Worm (Caenorhabditis elegans) whole organism, L4 larva: ENCODE results near the gene syd-2.

Experiments
- F37D6.2 ChIP-seq: sonication (generic microtip); optimal IDR thresholded peaks from 2 replicates; lab custom pipeline; 2016; ENCODE audit warnings: mild to moderate bottlenecking, missing genetic modification characterization, missing compliant biosample characterization
- F44E2.7 ChIP-seq: fragments of 200-800 bp; sonication (Bioruptor generic); IDR thresholded peaks from 2 replicates; pipeline ENCODE4 v2.1.2; 2022; ENCODE audit warnings: missing genetic modification characterization, missing compliant biosample characterization
- R02D3.7 ChIP-seq: fragments of 150-350 bp; sonication (generic microtip); optimal IDR thresholded peaks from 3 replicates; lab custom pipeline; 2014; ENCODE audit warnings: missing biosample characterization, missing genetic modification characterization
- T20F7.1 ChIP-seq: fragments of 200-800 bp; sonication (Bioruptor generic); optimal IDR thresholded peaks from 2 replicates; lab custom pipeline; 2018; ENCODE audit warnings: mild to moderate bottlenecking, missing genetic modification characterization, missing compliant biosample characterization
- Y48G9A.11 ChIP-seq: fragments of 200-800 bp; sonication (Bioruptor generic); IDR thresholded peaks from 2 replicates; pipeline ENCODE4 v1.3.6; 2022; ENCODE audit warnings: missing genetic modification reagents, missing genetic modification characterization, missing compliant biosample characterization
- Y5F2A.4 ChIP-seq: fragments of 200-800 bp; sonication (Bioruptor generic); optimal IDR thresholded peaks from 2 replicates; lab custom pipeline; 2018; ENCODE audit warnings: mild to moderate bottlenecking, missing genetic modification characterization, missing compliant biosample characterization
- ZK546.5 ChIP-seq, 2 experiments: sonication (generic microtip); optimal IDR thresholded peaks; 2 replicates each; lab custom pipeline; 2017; ENCODE audit warnings: missing biosample characterization in 2 of 2, missing genetic modification characterization in 2 of 2
- aly-2 ChIP-seq: sonication (generic microtip); optimal IDR thresholded peaks from 2 replicates; lab custom pipeline; 2018; ENCODE audit warnings: missing biosample characterization, missing genetic modification characterization
- ceh-20 ChIP-seq: fragments of 200-800 bp; sonication (Bioruptor generic); IDR thresholded peaks from 2 replicates; pipeline ENCODE4 v1.3.6; 2022; ENCODE audit warnings: missing genetic modification reagents, missing genetic modification characterization, missing compliant biosample characterization
- ces-1 ChIP-seq: fragments of 150-350 bp; sonication (generic microtip); optimal IDR thresholded peaks from 4 replicates; lab custom pipeline; 2014; ENCODE audit warnings: missing biosample characterization, missing genetic modification reagents, missing genetic modification characterization
- daf-16 ChIP-seq, 3 experiments: sonication (generic microtip); optimal IDR thresholded peaks; 2 replicates each; lab custom pipeline; 2016 to 2017; ENCODE audit warnings: missing genetic modification characterization in 3 of 3, missing genetic modification reagents in 3 of 3, mild to moderate bottlenecking in 2 of 3, missing compliant biosample characterization in 2 of 3, missing biosample characterization in 1 of 3, moderate library complexity in 1 of 3
- dmd-6 ChIP-seq: fragments of 200-800 bp; sonication (Bioruptor generic); IDR thresholded peaks from 2 replicates; pipeline ENCODE4 v1.3.6; 2022; ENCODE audit warnings: missing genetic modification reagents, missing genetic modification characterization, missing compliant biosample characterization
- dmd-9 ChIP-seq: fragments of 200-800 bp; sonication (Bioruptor generic); IDR thresholded peaks from 2 replicates; pipeline ENCODE4 v1.3.6; 2022; ENCODE audit warnings: missing genetic modification reagents, missing genetic modification characterization, missing compliant biosample characterization
- dpl-1 ChIP-seq: fragments of 150-350 bp; optimal IDR thresholded peaks from 2 replicates; lab custom pipeline; 2014; ENCODE audit warnings: missing biosample characterization, missing genetic modification reagents, missing genetic modification characterization
- dve-1 ChIP-seq: sonication (generic microtip); optimal IDR thresholded peaks from 2 replicates; lab custom pipeline; 2017; ENCODE audit warnings: antibody characterized with exemption, mild to moderate bottlenecking, missing genetic modification characterization, missing compliant biosample characterization; ENCODE audit not compliant: insufficient read depth
- egl-43 ChIP-seq: fragments of 200-800 bp; sonication (Bioruptor generic); IDR thresholded peaks from 2 replicates; pipeline ENCODE4 v1.3.6; 2022; ENCODE audit warnings: missing genetic modification reagents, missing genetic modification characterization, missing compliant biosample characterization
- fos-1 ChIP-seq: fragments of 150-350 bp; optimal IDR thresholded peaks from 2 replicates; lab custom pipeline; 2014; ENCODE audit warnings: missing biosample characterization, missing genetic modification characterization
- gei-8 ChIP-seq: fragments of 200-800 bp; sonication (Bioruptor generic); optimal IDR thresholded peaks from 2 replicates; lab custom pipeline; 2018; ENCODE audit warnings: mild to moderate bottlenecking, missing genetic modification characterization, missing compliant biosample characterization
- hlh-11 ChIP-seq: fragments of 200-800 bp; sonication (Bioruptor generic); optimal IDR thresholded peaks from 2 replicates; lab custom pipeline; 2018; ENCODE audit warnings: mild to moderate bottlenecking, missing genetic modification characterization, missing compliant biosample characterization
- hlh-30 ChIP-seq: sonication (generic microtip); optimal IDR thresholded peaks from 2 replicates; lab custom pipeline; 2017; ENCODE audit warnings: antibody characterized with exemption, mild to moderate bottlenecking, missing genetic modification characterization, missing compliant biosample characterization; ENCODE audit not compliant: insufficient read depth
- jun-1 ChIP-seq: fragments of 150-350 bp; optimal IDR thresholded peaks from 2 replicates; lab custom pipeline; 2014; ENCODE audit warnings: missing biosample characterization, missing genetic modification reagents, missing genetic modification characterization
- lin-38 ChIP-seq: fragments of 200-800 bp; sonication (Bioruptor generic); IDR thresholded peaks from 2 replicates; pipeline ENCODE4 v1.3.6; 2022; ENCODE audit warnings: missing genetic modification reagents, missing genetic modification characterization, missing compliant biosample characterization
- lin-39 ChIP-seq: fragments of 150-350 bp; optimal IDR thresholded peaks from 2 replicates; lab custom pipeline; 2014; ENCODE audit warnings: missing biosample characterization, missing genetic modification reagents, missing genetic modification characterization
- lir-3 ChIP-seq: sonication (generic microtip); optimal IDR thresholded peaks from 2 replicates; lab custom pipeline; 2016; ENCODE audit warnings: mild to moderate bottlenecking, missing genetic modification characterization, missing compliant biosample characterization
- mep-1 ChIP-seq: fragments of 150-350 bp; sonication (generic microtip); optimal IDR thresholded peaks from 3 replicates; lab custom pipeline; 2014; ENCODE audit warnings: missing biosample characterization, missing genetic modification characterization
- mes-2 ChIP-seq: sonication (generic microtip); optimal IDR thresholded peaks from 2 replicates; lab custom pipeline; 2016; ENCODE audit warnings: missing genotype, mild to moderate bottlenecking, missing genetic modification characterization, missing compliant biosample characterization; ENCODE audit not compliant: poor library complexity, severe bottlenecking
- nhr-10 ChIP-seq: fragments of 150-350 bp; optimal IDR thresholded peaks from 2 replicates; lab custom pipeline; 2014; ENCODE audit warnings: missing biosample characterization, missing genetic modification characterization
- nhr-25 ChIP-seq: sonication (generic microtip); optimal IDR thresholded peaks from 2 replicates; lab custom pipeline; 2017; ENCODE audit warnings: missing genetic modification characterization, mild to moderate bottlenecking, missing compliant biosample characterization, antibody characterized with exemption, moderate library complexity, borderline replicate concordance; ENCODE audit not compliant: insufficient read depth
- nhr-28 ChIP-seq: fragments of 150-350 bp; optimal IDR thresholded peaks from 2 replicates; lab custom pipeline; 2014; ENCODE audit warnings: missing biosample characterization, missing genetic modification characterization
- nhr-42 ChIP-seq: fragments of 200-800 bp; sonication (Bioruptor generic); IDR thresholded peaks from 2 replicates; pipeline ENCODE4 v1.3.6; 2022; ENCODE audit warnings: missing genetic modification characterization, missing compliant biosample characterization
- pha-4 ChIP-seq, 2 experiments: fragments of 150-350 bp in 1 of 2; fragments of 200-800 bp in 1 of 2; sonication (Bioruptor generic) in 1 of 2; IDR thresholded peaks in 1 of 2; optimal IDR thresholded peaks in 1 of 2; 2 replicates each; pipeline versions ENCODE4 v1.3.6 to Lab custom; 2014 to 2022; ENCODE audit warnings: missing genetic modification characterization in 2 of 2, missing genetic modification reagents in 2 of 2, missing biosample characterization in 1 of 2, missing compliant biosample characterization in 1 of 2
- pqm-1 ChIP-seq: sonication (generic microtip); optimal IDR thresholded peaks from 2 replicates; lab custom pipeline; 2017; ENCODE audit warnings: missing biosample characterization, missing genetic modification characterization
- saeg-2 ChIP-seq: fragments of 200-800 bp; sonication (Bioruptor generic); IDR thresholded peaks from 2 replicates; pipeline ENCODE4 v1.3.6; 2022; ENCODE audit warnings: missing genetic modification reagents, missing genetic modification characterization, missing compliant biosample characterization
- set-16 ChIP-seq: fragments of 200-800 bp; sonication (Bioruptor generic); IDR thresholded peaks from 2 replicates; pipeline ENCODE4 v1.3.6; 2022; ENCODE audit warnings: missing genetic modification reagents, missing genetic modification characterization, missing compliant biosample characterization
- snpc-4 ChIP-seq: fragments of 150-350 bp; optimal IDR thresholded peaks from 2 replicates; lab custom pipeline; 2014; ENCODE audit warnings: missing biosample characterization, missing genetic modification characterization
- spr-1 ChIP-seq: sonication (generic microtip); optimal IDR thresholded peaks from 2 replicates; lab custom pipeline; 2016; ENCODE audit warnings: mild to moderate bottlenecking, missing genetic modification characterization, missing compliant biosample characterization
- spr-3 ChIP-seq: fragments of 200-800 bp; sonication (Bioruptor generic); optimal IDR thresholded peaks from 2 replicates; lab custom pipeline; 2018; ENCODE audit warnings: mild to moderate bottlenecking, missing genetic modification characterization, missing compliant biosample characterization
- tra-1 ChIP-seq: fragments of 200-800 bp; sonication (Bioruptor generic); IDR thresholded peaks from 2 replicates; pipeline ENCODE4 v1.3.6; 2022; ENCODE audit warnings: missing genetic modification reagents, missing genetic modification characterization, missing compliant biosample characterization
- zfp-2 ChIP-seq: sonication (generic microtip); optimal IDR thresholded peaks from 2 replicates; lab custom pipeline; 2016; ENCODE audit warnings: mild to moderate bottlenecking, missing genetic modification characterization, missing compliant biosample characterization
- zip-2 ChIP-seq: fragments of 150-350 bp; optimal IDR thresholded peaks from 2 replicates; lab custom pipeline; 2014; ENCODE audit warnings: missing biosample characterization, missing genetic modification characterization
- ztf-7 ChIP-seq: fragments of 150-350 bp; optimal IDR thresholded peaks from 2 replicates; lab custom pipeline; 2014; ENCODE audit warnings: missing biosample characterization, missing genetic modification characterization

syd-2 gene

DNA sequence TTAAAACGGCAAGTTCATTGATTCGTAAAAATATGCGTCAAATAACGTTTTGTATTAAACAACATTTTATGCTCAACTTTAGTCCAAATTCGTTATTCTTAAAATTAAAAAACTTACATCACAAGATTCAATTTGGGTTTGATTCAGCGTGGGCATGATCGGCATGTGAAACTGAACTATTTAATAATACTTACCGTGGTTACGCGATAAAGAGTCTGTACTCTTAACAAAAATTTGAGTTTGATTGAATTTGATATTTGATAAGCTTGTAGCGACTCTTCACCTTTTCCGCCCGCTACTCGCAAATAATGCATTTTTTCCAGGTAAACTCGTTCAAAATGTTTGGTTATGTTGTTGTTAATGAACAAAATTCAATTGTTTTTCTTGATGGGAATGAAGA, 21.6 kb downstream of the syd-2 start, which contains the start of gene glo-3:
Gene glo-3 (plus strand): TSS at position 253 of the 400 bp plus-strand sequence.
- TF ChIP-seq nhr-25 (tag; lab: Kevin White, UChicago) (no peak), fos-1 (tag; lab: Kevin White, UChicago) (no peak), Y5F2A.4 (GFP tag; lab: Kevin White, UChicago) (no peak), tra-1 (GFP tag; lab: Robert Waterston, UW) (no peak), mep-1 (no peak), spr-1 (tag; lab: Kevin White, UChicago) (no peak), dpl-1 (no peak), dve-1 (tag; lab: Kevin White, UChicago) (peak; percentile 37), zip-2 (no peak), pha-4 (GFP tag; IDR thresholded peaks at IDR 0.05; lab: Robert Waterston, UW) (no peak), pha-4 (tag; optimal IDR thresholded peaks at IDR 0.05; lab: Kevin White, UChicago) (no peak), lir-3 (tag; lab: Kevin White, UChicago) (no peak), spr-3 (GFP tag; lab: Kevin White, UChicago) (no peak), snpc-4 (tag; lab: Kevin White, UChicago) (no peak), daf-16 (GFP tag; optimal IDR thresholded peaks at IDR 0.05; lab: Kevin White, UChicago) (no peak), daf-16 (tag; optimal IDR thresholded peaks at IDR 0.05; lab: Kevin White, UChicago) (peak; percentile 21), mes-2 (tag; lab: Kevin White, UChicago) (no peak), ZK546.5 (tag; optimal IDR thresholded peaks at IDR 0.05; lab: Kevin White, UChicago) (no peak), nhr-42 (no peak), hlh-11 (tag; lab: Kevin White, UChicago) (peak; percentile 24), F37D6.2 (tag; lab: Kevin White, UChicago) (no peak), hlh-30 (peak; percentile 53), Y48G9A.11 (no peak), ztf-7 (no peak), saeg-2 (GFP tag; lab: Robert Waterston, UW) (no peak), set-16 (GFP tag; lab: Robert Waterston, UW) (no peak), lin-39 (no peak), dmd-9 (GFP tag; lab: Robert Waterston, UW) (no peak), gei-8 (GFP tag; lab: Kevin White, UChicago) (no peak), ces-1 (GFP tag; lab: Kevin White, UChicago) (no peak), jun-1 (tag; lab: Kevin White, UChicago) (no peak), lin-38 (GFP tag; lab: Robert Waterston, UW) (no peak), ceh-20 (no peak), nhr-28 (tag; lab: Kevin White, UChicago) (peak; percentile 26), pqm-1 (tag; lab: Kevin White, UChicago) (peak; percentile 9), R02D3.7 (tag; lab: Kevin White, UChicago) (no peak), zfp-2 (no peak), T20F7.1 (GFP tag; lab: Kevin White, UChicago) (no peak), nhr-10 (tag; lab: Kevin White, UChicago) (no peak), egl-43 (no peak), dmd-6 (GFP tag; lab: Robert Waterston, UW) (peak; percentile 28; the same call in 1 of the 2 replicates), F44E2.7 (GFP tag; lab: Robert Waterston, UW) (no peak), aly-2 (tag; lab: Kevin White, UChicago) (no peak)
